Worm (Caenorhabditis elegans) whole organism, L3 larva: ENCODE results near the gene cyp-35A2.

Source experiments
- ZK546.5 ChIP-seq: sonication (generic microtip); optimal IDR thresholded peaks from 2 replicates; lab custom pipeline; 2017; ENCODE audit warnings: missing biosample characterization, missing genetic modification characterization
- aly-2 ChIP-seq: fragments of 150-350 bp; optimal IDR thresholded peaks from 2 replicates; lab custom pipeline; 2014; ENCODE audit warnings: missing biosample characterization, missing genetic modification characterization
- ama-1 ChIP-seq: fragments of 150-350 bp; optimal IDR thresholded peaks from 2 replicates; lab custom pipeline; 2018
- ceh-16 ChIP-seq: sonication (generic microtip); optimal IDR thresholded peaks from 2 replicates; lab custom pipeline; 2017; ENCODE audit warnings: missing biosample characterization, missing genetic modification characterization
- ceh-28 ChIP-seq: fragments of 150-350 bp; optimal IDR thresholded peaks from 2 replicates; lab custom pipeline; 2014; ENCODE audit warnings: missing biosample characterization, missing genetic modification reagents, missing genetic modification characterization
- ceh-9 ChIP-seq: sonication (generic microtip); optimal IDR thresholded peaks from 2 replicates; lab custom pipeline; 2018; ENCODE audit warnings: missing biosample characterization, missing genetic modification characterization
- daf-12 ChIP-seq: fragments of 150-350 bp; optimal IDR thresholded peaks from 2 replicates; lab custom pipeline; 2014; ENCODE audit warnings: missing biosample characterization, missing genetic modification reagents, missing genetic modification characterization
- elt-3 ChIP-seq, 3 experiments: fragments of 150-350 bp in 1 of 3; sonication (generic microtip) in 2 of 3; optimal IDR thresholded peaks; 2 replicates in 2 of 3; 4 replicates in 1 of 3; lab custom pipeline; 2014 to 2017; ENCODE audit warnings: missing biosample characterization in 3 of 3, missing genetic modification characterization in 3 of 3
- eor-1 ChIP-seq, 2 experiments: fragments of 150-350 bp; optimal IDR thresholded peaks; 2 replicates each; lab custom pipeline; 2014 to 2018; ENCODE audit warnings: missing biosample characterization in 2 of 2, missing genetic modification characterization in 2 of 2
- fkh-2 ChIP-seq: fragments of 150-350 bp; optimal IDR thresholded peaks from 2 replicates; lab custom pipeline; 2014; ENCODE audit warnings: missing biosample characterization, missing genetic modification reagents, missing genetic modification characterization
- fos-1 ChIP-seq: fragments of 150-350 bp; optimal IDR thresholded peaks from 2 replicates; lab custom pipeline; 2014; ENCODE audit warnings: missing biosample characterization, missing genetic modification characterization
- hmg-11 ChIP-seq: sonication (generic microtip); optimal IDR thresholded peaks from 2 replicates; lab custom pipeline; 2016; ENCODE audit warnings: missing genetic modification characterization, missing compliant biosample characterization
- jun-1 ChIP-seq: fragments of 150-350 bp; optimal IDR thresholded peaks from 2 replicates; lab custom pipeline; 2014; ENCODE audit warnings: missing biosample characterization, missing genetic modification reagents, missing genetic modification characterization
- lin-15B ChIP-seq: fragments of 150-350 bp; optimal IDR thresholded peaks from 2 replicates; lab custom pipeline; 2014; ENCODE audit warnings: missing biosample characterization, missing genetic modification characterization
- lsy-12 ChIP-seq: sonication (generic microtip); optimal IDR thresholded peaks from 2 replicates; lab custom pipeline; 2016; ENCODE audit warnings: mild to moderate bottlenecking, missing genetic modification characterization, missing compliant biosample characterization
- mdl-1 ChIP-seq: fragments of 150-350 bp; optimal IDR thresholded peaks from 2 replicates; lab custom pipeline; 2014; ENCODE audit warnings: missing biosample characterization, missing genetic modification characterization
- mml-1 ChIP-seq: fragments of 150-350 bp; sonication (generic microtip); optimal IDR thresholded peaks from 3 replicates; lab custom pipeline; 2014; ENCODE audit warnings: missing biosample characterization, missing genetic modification characterization
- nfya-1 ChIP-seq: sonication (generic microtip); optimal IDR thresholded peaks from 2 replicates; lab custom pipeline; 2017; ENCODE audit warnings: missing genetic modification characterization, mild to moderate bottlenecking, missing compliant biosample characterization, antibody characterized with exemption, moderate library complexity; ENCODE audit not compliant: insufficient read depth
- nhr-12 ChIP-seq: fragments of 150-350 bp; optimal IDR thresholded peaks from 2 replicates; lab custom pipeline; 2014; ENCODE audit warnings: missing biosample characterization, missing genetic modification characterization
- nhr-23 ChIP-seq: fragments of 150-350 bp; optimal IDR thresholded peaks from 2 replicates; lab custom pipeline; 2014; ENCODE audit warnings: missing biosample characterization, missing genetic modification reagents, missing genetic modification characterization
- nhr-237 ChIP-seq: fragments of 150-350 bp; optimal IDR thresholded peaks from 2 replicates; lab custom pipeline; 2014; ENCODE audit warnings: missing biosample characterization, missing genetic modification characterization
- nhr-25 ChIP-seq: sonication (generic microtip); optimal IDR thresholded peaks from 2 replicates; lab custom pipeline; 2017; ENCODE audit warnings: missing biosample characterization, missing genetic modification characterization
- nhr-28 ChIP-seq: fragments of 150-350 bp; optimal IDR thresholded peaks from 2 replicates; lab custom pipeline; 2014; ENCODE audit warnings: missing biosample characterization, missing genetic modification characterization
- nhr-43 ChIP-seq: sonication (generic microtip); optimal IDR thresholded peaks from 2 replicates; lab custom pipeline; 2016; ENCODE audit warnings: mild to moderate bottlenecking, missing genetic modification characterization, missing compliant biosample characterization; ENCODE audit not compliant: poor library complexity, severe bottlenecking
- nhr-67 ChIP-seq: fragments of 150-350 bp; optimal IDR thresholded peaks from 2 replicates; lab custom pipeline; 2014; ENCODE audit warnings: missing biosample characterization, missing genetic modification characterization
- nhr-76 ChIP-seq: fragments of 150-350 bp; sonication (generic microtip); optimal IDR thresholded peaks from 5 replicates; lab custom pipeline; 2014; ENCODE audit warnings: missing biosample characterization, missing genetic modification characterization
- nhr-77 ChIP-seq: fragments of 150-350 bp; optimal IDR thresholded peaks from 2 replicates; lab custom pipeline; 2014; ENCODE audit warnings: missing biosample characterization, missing genetic modification characterization
- pha-4 ChIP-seq: fragments of 150-350 bp; optimal IDR thresholded peaks from 2 replicates; lab custom pipeline; 2014; ENCODE audit warnings: missing biosample characterization, missing genetic modification reagents, missing genetic modification characterization
- pqm-1 ChIP-seq: fragments of 150-350 bp; optimal IDR thresholded peaks from 2 replicates; lab custom pipeline; 2017; ENCODE audit warnings: missing biosample characterization, missing genetic modification characterization, inconsistent platforms
- sea-2 ChIP-seq: fragments of 150-350 bp; sonication (generic microtip); optimal IDR thresholded peaks from 4 replicates; lab custom pipeline; 2014; ENCODE audit warnings: missing biosample characterization, missing genetic modification reagents, missing genetic modification characterization
- skn-1 ChIP-seq: fragments of 150-350 bp; optimal IDR thresholded peaks from 2 replicates; lab custom pipeline; 2014; ENCODE audit warnings: missing biosample characterization, missing genetic modification characterization
- snpc-4 ChIP-seq: fragments of 150-350 bp; optimal IDR thresholded peaks from 2 replicates; lab custom pipeline; 2014; ENCODE audit warnings: missing biosample characterization, missing genetic modification characterization
- tbx-2 ChIP-seq: sonication (generic microtip); optimal IDR thresholded peaks from 2 replicates; lab custom pipeline; 2016; ENCODE audit warnings: mild to moderate bottlenecking, missing genetic modification characterization, missing compliant biosample characterization
- unc-39 ChIP-seq: sonication (generic microtip); optimal IDR thresholded peaks from 4 replicates; lab custom pipeline; 2017; ENCODE audit warnings: missing biosample characterization, missing genetic modification characterization
- ztf-11 ChIP-seq: fragments of 150-350 bp; optimal IDR thresholded peaks from 2 replicates; lab custom pipeline; 2014; ENCODE audit warnings: missing biosample characterization, missing genetic modification characterization
- ztf-4 ChIP-seq: fragments of 150-350 bp; optimal IDR thresholded peaks from 2 replicates; lab custom pipeline; 2014; ENCODE audit warnings: missing biosample characterization, missing genetic modification characterization

Gene cyp-35A2

ce11 chrV:7355464-7355863 is 8.5 kb downstream of the cyp-35A2 start, which contains the start of gene tag-293:
Gene tag-293 (minus strand): TSS chrV:7355564.
- TF ChIP-seq nhr-76 (tag; lab: Kevin White, UChicago): no peak
- no peak for TF ChIP-seq mml-1 (tag; lab: Kevin White, UChicago)
- no peak for TF ChIP-seq nfya-1 (tag; lab: Kevin White, UChicago)
- no peak for TF ChIP-seq ZK546.5
- no peak for TF ChIP-seq daf-12 (tag; lab: Kevin White, UChicago)
- no peak for TF ChIP-seq snpc-4 (tag; lab: Kevin White, UChicago)
- TF ChIP-seq elt-3 (tag; optimal IDR thresholded peaks at IDR 0.05; lab: Kevin White, UChicago): no peak
- TF ChIP-seq mdl-1 (tag; lab: Kevin White, UChicago): no peak
- no peak for TF ChIP-seq lsy-12 (tag; lab: Kevin White, UChicago)

- TF ChIP-seq aly-2 (tag; lab: Kevin White, UChicago) (no peak), elt-3 (tag; optimal IDR thresholded peaks at IDR 0.05; lab: Kevin White, UChicago) (no peak), ceh-28 (tag; lab: Kevin White, UChicago) (no peak), nhr-12 (no peak), nhr-28 (tag; lab: Kevin White, UChicago) (no peak), jun-1 (tag; lab: Kevin White, UChicago) (no peak), nhr-237 (no peak), skn-1 (no peak), lin-15B (no peak), ama-1 (lab: Kevin White, UChicago) (no peak), fkh-2 (tag; lab: Kevin White, UChicago) (no peak)
These were observed 10.4 kb downstream of the cyp-35A2 start for ce11 chrV:7353602-7354001.

ce11 chrV:7352186-7353053 is 11.6 kb downstream of the cyp-35A2 start, which contains the start of the genes srh-231 and srh-275:
Gene srh-231 (minus strand): TSS chrV:7352236.
Gene srh-275 (plus strand): TSS chrV:7353003.
- TF ChIP-seq aly-2 (tag; lab: Kevin White, UChicago) (no peak), skn-1 (no peak), ama-1 (lab: Kevin White, UChicago) (no peak), eor-1 (tag; optimal IDR thresholded peaks at IDR 0.05; lab: Kevin White, UChicago) (no peak), nhr-23 (tag; lab: Kevin White, UChicago) (no peak), snpc-4 (tag; lab: Kevin White, UChicago) (no peak), fkh-2 (tag; lab: Kevin White, UChicago) (no peak), hmg-11 (tag; lab: Kevin White, UChicago) (no peak), ztf-4 (tag; lab: Kevin White, UChicago) (no peak), mml-1 (tag; lab: Kevin White, UChicago) (no peak), unc-39 (tag; lab: Kevin White, UChicago) (no peak), elt-3 (tag; optimal IDR thresholded peaks at IDR 0.05; lab: Kevin White, UChicago) (no peak), sea-2 (no peak), ZK546.5 (no peak), nhr-67 (tag; lab: Kevin White, UChicago) (no peak), ceh-16 (no peak), tbx-2 (tag; lab: Kevin White, UChicago) (no peak), pha-4 (no peak), ztf-11 (no peak)

DNA sequence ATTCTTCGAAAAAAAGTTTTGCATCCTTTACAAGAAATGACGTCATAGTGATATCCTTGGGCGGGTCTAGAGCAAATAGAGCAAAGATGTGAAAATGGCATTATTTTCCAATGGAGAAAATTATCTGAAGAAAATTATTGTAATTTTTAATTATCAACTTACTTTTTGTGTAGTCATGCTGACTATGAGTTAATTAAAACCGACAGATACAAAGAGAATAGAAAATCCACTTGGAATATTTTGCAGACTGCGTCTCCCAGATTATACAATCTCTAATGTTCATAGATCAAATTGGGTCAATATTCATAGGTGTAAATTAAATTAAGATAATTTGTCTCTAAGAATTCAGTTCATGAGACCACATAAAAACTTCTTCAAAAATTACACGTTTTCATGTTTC is 14.4 kb downstream of the cyp-35A2 start, which contains the start of gene nhr-149:
TSS of gene nhr-149 (minus strand) at position 101 of the 400 bp plus-strand sequence.
- no peak for TF ChIP-seq ceh-28 (tag; lab: Kevin White, UChicago)
- no peak for TF ChIP-seq ceh-9 (tag; lab: Kevin White, UChicago)
- no peak for TF ChIP-seq mml-1 (tag; lab: Kevin White, UChicago)
- TF ChIP-seq nhr-77 (tag; lab: Kevin White, UChicago): no peak
- TF ChIP-seq nhr-25: no peak
- TF ChIP-seq nhr-67 (tag; lab: Kevin White, UChicago): no peak
- no peak for TF ChIP-seq lsy-12 (tag; lab: Kevin White, UChicago)
- no peak for TF ChIP-seq nhr-23 (tag; lab: Kevin White, UChicago)
- TF ChIP-seq sea-2: no peak
- TF ChIP-seq nhr-43: no peak
- TF ChIP-seq ZK546.5: no peak
- TF ChIP-seq fkh-2 (tag; lab: Kevin White, UChicago): no peak
- no peak for TF ChIP-seq pqm-1 (tag; lab: Kevin White, UChicago)
- no peak for TF ChIP-seq fos-1 (tag; lab: Kevin White, UChicago)
- no peak for TF ChIP-seq daf-12 (tag; lab: Kevin White, UChicago)
- no peak for TF ChIP-seq ztf-4 (tag; lab: Kevin White, UChicago)
